Worm (Caenorhabditis elegans) whole organism, L2 larva: ENCODE data around the gene clec-63.

ENCODE experiments used
- C34F6.9 ChIP-seq: fragments of 150-350 bp; optimal IDR thresholded peaks from 2 replicates; lab custom pipeline; 2014; ENCODE audit warnings: missing biosample characterization, missing genetic modification characterization
- F13H6.1 ChIP-seq: sonication (generic microtip); optimal IDR thresholded peaks from 2 replicates; lab custom pipeline; 2016; ENCODE audit warnings: missing genetic modification characterization, missing compliant biosample characterization
- R02D3.7 ChIP-seq: fragments of 150-350 bp; optimal IDR thresholded peaks from 2 replicates; lab custom pipeline; 2014; ENCODE audit warnings: missing biosample characterization, missing genetic modification characterization
- alr-1 ChIP-seq: fragments of 150-350 bp; optimal IDR thresholded peaks from 2 replicates; lab custom pipeline; 2014; ENCODE audit warnings: missing biosample characterization, missing genetic modification characterization
- aly-2 ChIP-seq: fragments of 150-350 bp; optimal IDR thresholded peaks from 2 replicates; lab custom pipeline; 2014; ENCODE audit warnings: missing biosample characterization, missing genetic modification characterization
- ama-1 ChIP-seq: fragments of 150-350 bp; optimal IDR thresholded peaks from 2 replicates; lab custom pipeline; 2018; ENCODE audit warnings: inconsistent platforms
- blmp-1 ChIP-seq: sonication (generic microtip); optimal IDR thresholded peaks from 2 replicates; lab custom pipeline; 2017; ENCODE audit warnings: missing genetic modification characterization, mild to moderate bottlenecking, missing compliant biosample characterization, antibody characterized with exemption, moderate library complexity; ENCODE audit not compliant: insufficient read depth
- crh-2 ChIP-seq: sonication (generic microtip); optimal IDR thresholded peaks from 2 replicates; lab custom pipeline; 2017; ENCODE audit warnings: missing biosample characterization, missing genetic modification characterization
- dmd-4 ChIP-seq: sonication (generic microtip); optimal IDR thresholded peaks from 2 replicates; lab custom pipeline; 2017; ENCODE audit warnings: missing biosample characterization, missing genetic modification characterization
- egl-27 ChIP-seq: sonication (generic microtip); optimal IDR thresholded peaks from 3 replicates; lab custom pipeline; 2017; ENCODE audit warnings: missing biosample characterization, missing genetic modification reagents, missing genetic modification characterization
- elt-1 ChIP-seq: fragments of 150-350 bp; optimal IDR thresholded peaks from 2 replicates; lab custom pipeline; 2014; ENCODE audit warnings: missing biosample characterization, missing genetic modification characterization
- elt-3 ChIP-seq: sonication (generic microtip); optimal IDR thresholded peaks from 2 replicates; lab custom pipeline; 2017; ENCODE audit warnings: missing biosample characterization, missing genetic modification characterization
- fos-1 ChIP-seq: fragments of 150-350 bp; optimal IDR thresholded peaks from 2 replicates; lab custom pipeline; 2014; ENCODE audit warnings: missing biosample characterization, missing genetic modification characterization
- gmeb-1 ChIP-seq: fragments of 150-350 bp; optimal IDR thresholded peaks from 2 replicates; lab custom pipeline; 2014; ENCODE audit warnings: missing biosample characterization, missing genetic modification characterization
- lin-11 ChIP-seq: fragments of 150-350 bp; sonication (generic microtip); optimal IDR thresholded peaks from 2 replicates; lab custom pipeline; 2014; ENCODE audit warnings: missing biosample characterization, missing genetic modification characterization, inconsistent platforms, mixed read lengths
- lin-39 ChIP-seq: fragments of 150-350 bp; optimal IDR thresholded peaks from 2 replicates; lab custom pipeline; 2014; ENCODE audit warnings: missing biosample characterization, missing genetic modification reagents, missing genetic modification characterization
- mab-5 ChIP-seq: fragments of 150-350 bp; optimal IDR thresholded peaks from 2 replicates; lab custom pipeline; 2014; ENCODE audit warnings: missing biosample characterization, missing genetic modification characterization
- mbf-1 ChIP-seq: sonication (generic microtip); optimal IDR thresholded peaks from 2 replicates; lab custom pipeline; 2017; ENCODE audit warnings: missing biosample characterization, missing genetic modification characterization
- mdl-1 ChIP-seq, 2 experiments: fragments of 150-350 bp in 1 of 2; sonication (generic microtip) in 1 of 2; optimal IDR thresholded peaks; 2 replicates each; lab custom pipeline; 2017; ENCODE audit warnings: missing biosample characterization in 2 of 2, missing genetic modification characterization in 2 of 2
- nhr-10 ChIP-seq: sonication (generic microtip); optimal IDR thresholded peaks from 2 replicates; lab custom pipeline; 2017; ENCODE audit warnings: missing biosample characterization, missing genetic modification characterization
- nhr-12 ChIP-seq: fragments of 150-350 bp; optimal IDR thresholded peaks from 2 replicates; lab custom pipeline; 2014; ENCODE audit warnings: missing biosample characterization, missing genetic modification characterization
- nhr-129 ChIP-seq: fragments of 150-350 bp; optimal IDR thresholded peaks from 2 replicates; lab custom pipeline; 2014; ENCODE audit warnings: missing biosample characterization, missing genetic modification characterization
- nhr-23 ChIP-seq: fragments of 150-350 bp; optimal IDR thresholded peaks from 2 replicates; lab custom pipeline; 2014; ENCODE audit warnings: missing biosample characterization, missing genetic modification reagents, missing genetic modification characterization
- nhr-237 ChIP-seq: fragments of 150-350 bp; optimal IDR thresholded peaks from 2 replicates; lab custom pipeline; 2014; ENCODE audit warnings: missing biosample characterization, missing genetic modification characterization
- nhr-6 ChIP-seq: fragments of 150-350 bp; optimal IDR thresholded peaks from 2 replicates; lab custom pipeline; 2014; ENCODE audit warnings: missing biosample characterization, missing genetic modification characterization
- nhr-77 ChIP-seq: fragments of 150-350 bp; optimal IDR thresholded peaks from 2 replicates; lab custom pipeline; 2014; ENCODE audit warnings: missing biosample characterization, missing genetic modification characterization
- peb-1 ChIP-seq: fragments of 150-350 bp; optimal IDR thresholded peaks from 2 replicates; lab custom pipeline; 2014; ENCODE audit warnings: missing biosample characterization, missing genetic modification characterization
- skn-1 ChIP-seq: sonication (generic microtip); optimal IDR thresholded peaks from 2 replicates; lab custom pipeline; 2017; ENCODE audit warnings: missing biosample characterization, missing genetic modification characterization
- sma-3 ChIP-seq: sonication (generic microtip); optimal IDR thresholded peaks from 2 replicates; lab custom pipeline; 2016; ENCODE audit warnings: missing genetic modification reagents, missing genetic modification characterization, missing compliant biosample characterization
- sma-9 ChIP-seq, 2 experiments: fragments of 150-350 bp in 1 of 2; sonication (generic microtip) in 1 of 2; optimal IDR thresholded peaks; 2 replicates each; lab custom pipeline; 2014 to 2016; ENCODE audit warnings: missing genetic modification characterization in 2 of 2, mild to moderate bottlenecking in 1 of 2, missing biosample characterization in 1 of 2, missing compliant biosample characterization in 1 of 2, missing genetic modification reagents in 1 of 2, moderate library complexity in 1 of 2
- unc-39 ChIP-seq: fragments of 150-350 bp; optimal IDR thresholded peaks from 2 replicates; lab custom pipeline; 2014; ENCODE audit warnings: missing biosample characterization, missing genetic modification characterization
- unc-55 ChIP-seq: fragments of 150-350 bp; sonication (generic microtip); optimal IDR thresholded peaks from 3 replicates; lab custom pipeline; 2014; ENCODE audit warnings: missing biosample characterization, missing genetic modification reagents, missing genetic modification characterization
- zag-1 ChIP-seq: fragments of 150-350 bp; optimal IDR thresholded peaks from 2 replicates; lab custom pipeline; 2014; ENCODE audit warnings: missing biosample characterization, missing genetic modification characterization
- ztf-1 ChIP-seq: fragments of 200-800 bp; sonication (Bioruptor generic); conservative IDR thresholded peaks from 2 replicates; pipeline ENCODE4 v1.3.6; 2022; ENCODE audit warnings: missing genetic modification characterization, missing compliant biosample characterization
- ztf-11 ChIP-seq: sonication (generic microtip); optimal IDR thresholded peaks from 2 replicates; lab custom pipeline; 2017; ENCODE audit warnings: missing biosample characterization, missing genetic modification characterization
- ztf-4 ChIP-seq: fragments of 150-350 bp; optimal IDR thresholded peaks from 2 replicates; lab custom pipeline; 2014; ENCODE audit warnings: missing biosample characterization, missing genetic modification characterization

Gene clec-63

DNA sequence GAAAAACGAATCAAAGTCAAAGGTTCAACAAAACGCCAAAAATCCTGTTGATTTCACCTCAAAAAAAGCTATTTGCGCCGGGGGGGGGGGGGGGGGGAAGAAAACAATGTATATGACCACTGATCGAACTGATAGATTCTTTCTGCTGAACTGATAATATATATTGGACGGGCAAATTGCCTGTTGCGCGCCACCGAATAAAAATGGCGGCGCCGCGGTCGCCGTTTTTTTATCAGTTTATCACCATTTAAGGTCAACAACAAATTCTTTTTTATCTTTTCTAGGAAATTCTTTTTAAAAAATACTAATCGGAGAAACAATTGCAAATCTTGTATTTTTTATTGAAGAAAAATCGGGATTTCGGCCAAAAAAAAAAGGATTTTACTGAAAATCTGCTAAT is 15.7 kb upstream of the clec-63 start:
- TF ChIP-seq ztf-11 (tag; lab: Kevin White, UChicago) (no peak), peb-1 (tag; lab: Kevin White, UChicago) (no peak), nhr-129 (tag; lab: Kevin White, UChicago) (no peak), crh-2 (no peak), ztf-1 (no peak), fos-1 (tag; lab: Kevin White, UChicago) (peak; percentile 36), nhr-23 (tag; lab: Kevin White, UChicago) (no peak), elt-1 (tag; lab: Kevin White, UChicago) (no peak), lin-11 (no peak), mdl-1 (tag; optimal IDR thresholded peaks at IDR 0.05; lab: Kevin White, UChicago) (no peak), gmeb-1 (tag; lab: Kevin White, UChicago) (peak; percentile 7)

- TF ChIP-seq R02D3.7 (tag; lab: Kevin White, UChicago) (no peak), mab-5 (tag; lab: Kevin White, UChicago) (no peak), C34F6.9 (tag; lab: Kevin White, UChicago) (no peak), mdl-1 (tag; optimal IDR thresholded peaks at IDR 0.05; lab: Kevin White, UChicago) (no peak), gmeb-1 (tag; lab: Kevin White, UChicago) (no peak), alr-1 (tag; lab: Kevin White, UChicago) (no peak), blmp-1 (tag; lab: Kevin White, UChicago) (no peak), skn-1 (no peak), aly-2 (tag; lab: Kevin White, UChicago) (no peak), elt-3 (no peak), ztf-4 (tag; lab: Kevin White, UChicago) (no peak), sma-9 (GFP tag; optimal IDR thresholded peaks at IDR 0.05; lab: Kevin White, UChicago) (no peak), sma-9 (tag; optimal IDR thresholded peaks at IDR 0.05; lab: Kevin White, UChicago) (no peak), unc-39 (tag; lab: Kevin White, UChicago) (no peak), ztf-11 (tag; lab: Kevin White, UChicago) (no peak), F13H6.1 (tag; lab: Kevin White, UChicago) (no peak)
Measured at ce11 chrII:12880406-12880805, 15.0 kb upstream of the clec-63 start, which contains the start of gene F35C5.1. TSS of gene F35C5.1 (plus strand) at chrII:12880804.

DNA sequence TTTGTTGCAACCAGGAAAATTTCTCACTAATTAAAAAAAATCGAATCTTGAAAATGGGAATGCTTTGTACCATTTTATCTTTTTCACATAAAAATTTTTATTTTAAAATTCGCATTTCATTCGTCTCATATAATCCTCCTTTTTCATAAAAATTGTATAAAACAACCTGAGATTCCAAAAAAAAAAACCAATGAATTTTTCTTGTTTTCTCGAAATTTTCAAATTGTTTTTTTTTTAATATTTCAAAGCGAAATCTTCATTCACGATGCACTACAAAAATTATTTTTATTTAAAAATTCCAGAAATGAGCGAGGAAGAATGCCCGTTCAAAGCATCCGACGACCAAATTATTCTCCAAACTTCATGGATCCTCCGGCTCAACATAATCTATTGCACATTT is 10.5 kb upstream of the clec-63 start, which contains the start of gene sra-14:
TSS of gene sra-14 (plus strand) at position 301 of the 400 bp plus-strand sequence.
- TF ChIP-seq unc-39 (tag; lab: Kevin White, UChicago) (no peak), aly-2 (tag; lab: Kevin White, UChicago) (no peak), ztf-11 (tag; lab: Kevin White, UChicago) (no peak), R02D3.7 (tag; lab: Kevin White, UChicago) (no peak), skn-1 (no peak), crh-2 (no peak), gmeb-1 (tag; lab: Kevin White, UChicago) (no peak), nhr-12 (tag; lab: Kevin White, UChicago) (no peak), lin-39 (tag; lab: Kevin White, UChicago) (no peak), unc-55 (no peak), alr-1 (tag; lab: Kevin White, UChicago) (no peak), peb-1 (tag; lab: Kevin White, UChicago) (no peak), mbf-1 (tag; lab: Kevin White, UChicago) (no peak)
- TF ChIP-seq, all 48 proteins: peak for 0

DNA sequence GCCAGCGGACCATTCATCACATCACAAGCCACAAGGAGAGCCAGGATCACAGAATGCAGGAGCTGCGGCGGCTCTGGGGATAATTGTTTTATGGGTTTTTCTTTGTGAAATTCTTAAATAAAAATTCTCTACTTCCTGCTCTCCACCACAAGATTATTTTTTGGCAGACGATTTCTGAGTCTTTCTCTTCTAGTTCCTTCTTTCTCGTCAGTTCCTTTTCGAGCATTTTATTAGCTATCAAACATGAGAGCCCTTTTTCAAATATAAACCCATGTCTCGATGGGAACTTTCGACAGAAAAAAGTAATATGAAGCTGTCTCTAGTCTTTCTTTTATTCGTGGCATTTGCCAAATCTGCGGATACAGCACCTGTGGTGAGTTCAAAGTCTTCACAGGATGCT is 7.0 kb upstream of the clec-63 start, which contains the start of gene F35C5.3:
TSS of gene F35C5.3 (plus strand) at position 301 of the 400 bp plus-strand sequence.
- TF ChIP-seq mbf-1 (tag; lab: Kevin White, UChicago): no peak
- no peak for TF ChIP-seq nhr-237 (tag; lab: Kevin White, UChicago)
- TF ChIP-seq elt-3: no peak
- no peak for TF ChIP-seq alr-1 (tag; lab: Kevin White, UChicago)
- no peak for TF ChIP-seq sma-3 (GFP tag; lab: Kevin White, UChicago)
- no peak for TF ChIP-seq nhr-10
- TF ChIP-seq egl-27: no peak
- TF ChIP-seq mdl-1 (tag; optimal IDR thresholded peaks at IDR 0.05; lab: Kevin White, UChicago): no peak
- no peak for TF ChIP-seq lin-39 (tag; lab: Kevin White, UChicago)
- TF ChIP-seq nhr-6 (tag; lab: Kevin White, UChicago): no peak
- TF ChIP-seq blmp-1 (tag; lab: Kevin White, UChicago): no peak
- no peak for TF ChIP-seq peb-1 (tag; lab: Kevin White, UChicago)
- TF ChIP-seq zag-1 (tag; lab: Kevin White, UChicago): no peak
- no peak for TF ChIP-seq F13H6.1 (tag; lab: Kevin White, UChicago)
- TF ChIP-seq ama-1 (lab: Kevin White, UChicago): no peak
- TF ChIP-seq dmd-4 (tag; lab: Kevin White, UChicago): no peak
- TF ChIP-seq fos-1 (tag; lab: Kevin White, UChicago): no peak
- no peak for TF ChIP-seq nhr-77 (tag; lab: Kevin White, UChicago)
- TF ChIP-seq, all 48 proteins: peak for 0
